Fruit fly (Drosophila melanogaster): ENCODE results near the gene Coq3.

Gene Coq3

dm6 chr2L:21149053-21149452 lies 9.4 kb downstream of the Coq3 start (continued):
- TF ChIP-seq onecut (GFP tag; IDR thresholded peaks at IDR 0.05) (peak; percentile 74), chn (GFP tag; optimal IDR thresholded peaks at IDR 0.05) (no peak), lilli (GFP tag; optimal IDR thresholded peaks at IDR 0.05) (peak; percentile 47), p53 (GFP tag; optimal IDR thresholded peaks at IDR 0.05) (no peak), B-H2 (GFP tag; optimal IDR thresholded peaks at IDR 0.05) (peak; percentile 11), HLH54F (GFP tag; optimal IDR thresholded peaks at IDR 0.05) (no peak), nom (GFP tag; optimal IDR thresholded peaks at IDR 0.05) (no peak), CG3838 (GFP tag; optimal IDR thresholded peaks at IDR 0.05) (no peak), crol (GFP tag; IDR thresholded peaks at IDR 0.05) (no peak), CG8290 (GFP tag; optimal IDR thresholded peaks at IDR 0.05) (peak; percentile 56), CG8290 (tag; optimal IDR thresholded peaks at IDR 0.05) (peak in 1 of 2 experiments; percentile 68), CG6689 (GFP tag; IDR thresholded peaks at IDR 0.05) (peak; percentile 36; the same call in 1 of the 2 replicates), E2f2 (GFP tag; IDR thresholded peaks at IDR 0.05) (peak; percentile 91), fu2 (GFP tag; optimal IDR thresholded peaks at IDR 0.05) (no peak), CG11247 (GFP tag; IDR thresholded peaks at IDR 0.05) (peak; percentile 43), sens-2 (GFP tag; IDR thresholded peaks at IDR 0.05) (0 out of 2 replicates have a peak, but pooled peaks have one; percentile 10), CG14050 (GFP tag; IDR thresholded peaks at IDR 0.05) (no peak), HLHmδ (GFP tag; optimal IDR thresholded peaks at IDR 0.05) (no peak), CG6813 (GFP tag; optimal IDR thresholded peaks at IDR 0.05) (no peak), CG13775 (GFP tag; optimal IDR thresholded peaks at IDR 0.05) (peak; percentile 20), unc-4 (GFP tag; IDR thresholded peaks at IDR 0.05; ENCODE audit: partially characterized antibody) (peak; percentile 77), CG7963 (GFP tag; IDR thresholded peaks at IDR 0.05; ENCODE audit: partially characterized antibody) (peak; percentile 39; the same call in 1 of the 3 replicates), CG10274 (GFP tag; optimal IDR thresholded peaks at IDR 0.05) (no peak), dati (GFP tag; IDR thresholded peaks at IDR 0.05) (no peak), CG18619 (GFP tag; optimal IDR thresholded peaks at IDR 0.05) (no peak), sug (tag; optimal IDR thresholded peaks at IDR 0.05) (peak; percentile 51), CG18262 (tag; optimal IDR thresholded peaks at IDR 0.05) (peak; percentile 62), CG13624 (GFP tag; optimal IDR thresholded peaks at IDR 0.05) (no peak), tio (GFP tag; optimal IDR thresholded peaks at IDR 0.05) (peak; percentile 26), CG10462 (GFP tag; optimal IDR thresholded peaks at IDR 0.05) (no peak), row (GFP tag; IDR thresholded peaks at IDR 0.05) (peak; percentile 74), CG34224 (GFP tag; IDR thresholded peaks at IDR 0.05; ENCODE audit: partially characterized antibody) (peak; percentile 80), YL-1 (GFP tag; optimal IDR thresholded peaks at IDR 0.05) (no peak), NfI (GFP tag; optimal IDR thresholded peaks at IDR 0.05) (peak; percentile 33), gfzf (GFP tag; optimal IDR thresholded peaks at IDR 0.05) (no peak), Hey (tag; optimal IDR thresholded peaks at IDR 0.05) (no peak), Hr39 (optimal IDR thresholded peaks at IDR 0.05) (no peak), toy (GFP tag; IDR thresholded peaks at IDR 0.05) (no peak), Oaz (GFP tag; IDR thresholded peaks at IDR 0.05) (no peak), CG12071 (GFP tag; optimal IDR thresholded peaks at IDR 0.05) (no peak), lmd (GFP tag; IDR thresholded peaks at IDR 0.05) (peak; percentile 41; the same call in 1 of the 2 replicates), unpg (GFP tag; optimal IDR thresholded peaks at IDR 0.05) (peak; percentile 71), CG17361 (GFP tag; IDR thresholded peaks at IDR 0.05) (peak; percentile 70), prd (optimal IDR thresholded peaks at IDR 0.05) (no peak), prd (GFP tag; IDR thresholded peaks at IDR 0.05) (peak; percentile 58; the same call in 2 of the 3 replicates), sqz (GFP tag; optimal IDR thresholded peaks at IDR 0.05) (no peak), CG10431 (GFP tag; optimal IDR thresholded peaks at IDR 0.05) (no peak), btn (GFP tag; optimal IDR thresholded peaks at IDR 0.05) (no peak), CG15269 (tag; optimal IDR thresholded peaks at IDR 0.05) (peak; percentile 70), Xrp1 (GFP tag; IDR thresholded peaks at IDR 0.05) (peak; percentile 66; the same call in 1 of the 2 replicates), CG34376 (GFP tag; optimal IDR thresholded peaks at IDR 0.05) (peak; percentile 25), CG32767 (GFP tag; IDR thresholded peaks at IDR 0.05) (peak; percentile 11; the same call in 1 of the 2 replicates)

Data from whole organism, embryonic.